Worm (Caenorhabditis elegans) whole organism, L3 larva: ENCODE measurements around the gene odr-10.

Experiments
- ceh-82 ChIP-seq: fragments of 150-350 bp; optimal IDR thresholded peaks from 2 replicates; lab custom pipeline; 2014; ENCODE audit warnings: missing biosample characterization, missing genetic modification characterization
- elt-2 ChIP-seq: sonication (generic microtip); optimal IDR thresholded peaks from 2 replicates; lab custom pipeline; 2016; ENCODE audit warnings: missing genetic modification reagents, mild to moderate bottlenecking, missing genetic modification characterization, missing compliant biosample characterization
- fkh-10 ChIP-seq: sonication (generic microtip); optimal IDR thresholded peaks from 2 replicates; lab custom pipeline; 2017; ENCODE audit warnings: missing biosample characterization, missing genetic modification reagents, missing genetic modification characterization
- nhr-237 ChIP-seq: fragments of 150-350 bp; optimal IDR thresholded peaks from 2 replicates; lab custom pipeline; 2014; ENCODE audit warnings: missing biosample characterization, missing genetic modification characterization
- nhr-76 ChIP-seq: fragments of 150-350 bp; sonication (generic microtip); optimal IDR thresholded peaks from 5 replicates; lab custom pipeline; 2014; ENCODE audit warnings: missing biosample characterization, missing genetic modification characterization
- pha-4 ChIP-seq: fragments of 150-350 bp; optimal IDR thresholded peaks from 2 replicates; lab custom pipeline; 2014; ENCODE audit warnings: missing biosample characterization, missing genetic modification reagents, missing genetic modification characterization

ce11 chrX:6877436-6877835 is 11.7 kb upstream of the odr-10 start, which contains the start of gene col-173:
- TF ChIP-seq nhr-237 (no peak), nhr-76 (no peak), pha-4 (tag; lab: Kevin White, UChicago) (no peak), ceh-82 (no peak), fkh-10 (GFP tag; lab: Kevin White, UChicago) (no peak), elt-2 (tag; lab: Kevin White, UChicago) (no peak)
